Worm (Caenorhabditis elegans) whole organism, young adult: ENCODE measurements around the gene C14F11.4.

Experiments used
- B0019.2 ChIP-seq: fragments of 200-800 bp; sonication (Bioruptor generic); conservative IDR thresholded peaks from 2 replicates; pipeline ENCODE4 v1.3.6; 2022; ENCODE audit warnings: missing genetic modification reagents, missing genetic modification characterization, missing compliant biosample characterization
- C17E4.6 ChIP-seq: fragments of 200-800 bp; sonication (Bioruptor generic); IDR thresholded peaks from 2 replicates; pipeline ENCODE4 v1.3.6; 2022; ENCODE audit warnings: missing genetic modification reagents, missing genetic modification characterization, missing compliant biosample characterization
- F22D6.2 ChIP-seq: sonication (generic microtip); optimal IDR thresholded peaks from 2 replicates; lab custom pipeline; 2016; ENCODE audit warnings: mild to moderate bottlenecking, missing genetic modification characterization, missing compliant biosample characterization
- F33H1.4 ChIP-seq: fragments of 200-800 bp; sonication (Bioruptor generic); IDR thresholded peaks from 2 replicates; pipeline ENCODE4 v1.3.6; 2022; ENCODE audit warnings: missing genetic modification reagents, missing genetic modification characterization, missing compliant biosample characterization
- F37B4.10 ChIP-seq: fragments of 200-800 bp; sonication (Bioruptor generic); IDR thresholded peaks from 2 replicates; pipeline ENCODE4 v1.3.6; 2022; ENCODE audit warnings: missing genetic modification characterization, missing compliant biosample characterization
- F49E8.2 ChIP-seq: sonication (generic microtip); optimal IDR thresholded peaks from 3 replicates; lab custom pipeline; 2017; ENCODE audit warnings: missing genetic modification characterization, mild to moderate bottlenecking, missing compliant biosample characterization, antibody characterized with exemption, moderate library complexity; ENCODE audit not compliant: insufficient read depth
- F55B11.4 ChIP-seq: sonication (generic microtip); optimal IDR thresholded peaks from 2 replicates; lab custom pipeline; 2016; ENCODE audit warnings: missing compliant biosample characterization, missing genetic modification characterization, borderline replicate concordance; ENCODE audit not compliant: insufficient read depth
- F57A8.1 ChIP-seq: fragments of 200-800 bp; sonication (Bioruptor generic); optimal IDR thresholded peaks from 2 replicates; lab custom pipeline; 2018; ENCODE audit warnings: mild to moderate bottlenecking, missing genetic modification characterization, moderate library complexity, missing compliant biosample characterization
- K12H6.12 ChIP-seq: fragments of 200-800 bp; sonication (Bioruptor generic); optimal IDR thresholded peaks from 2 replicates; lab custom pipeline; 2018; ENCODE audit warnings: mild to moderate bottlenecking, missing genetic modification characterization, missing compliant biosample characterization
- Y79H2A.3 ChIP-seq: fragments of 200-800 bp; sonication (Bioruptor generic); conservative IDR thresholded peaks from 2 replicates; pipeline ENCODE4 v1.3.6; 2022; ENCODE audit warnings: missing genetic modification reagents, missing genetic modification characterization, missing compliant biosample characterization
- ZK185.1 ChIP-seq: sonication (generic microtip); optimal IDR thresholded peaks from 2 replicates; lab custom pipeline; 2016; ENCODE audit warnings: mild to moderate bottlenecking, missing genetic modification characterization, missing compliant biosample characterization; ENCODE audit not compliant: poor library complexity, severe bottlenecking
- akir-1 ChIP-seq: fragments of 200-800 bp; sonication (Bioruptor generic); optimal IDR thresholded peaks from 2 replicates; lab custom pipeline; 2018; ENCODE audit warnings: mild to moderate bottlenecking, missing genetic modification characterization, moderate library complexity, missing compliant biosample characterization
- athp-1 ChIP-seq: sonication (generic microtip); optimal IDR thresholded peaks from 2 replicates; lab custom pipeline; 2017; ENCODE audit warnings: mild to moderate bottlenecking, missing genetic modification characterization, missing compliant biosample characterization
- attf-3 ChIP-seq: fragments of 200-800 bp; sonication (Bioruptor generic); conservative IDR thresholded peaks from 2 replicates; pipeline ENCODE4 v1.3.6; 2022; ENCODE audit warnings: missing genetic modification reagents, missing genetic modification characterization, missing compliant biosample characterization
- attf-5 ChIP-seq: fragments of 200-800 bp; sonication (Bioruptor generic); optimal IDR thresholded peaks from 2 replicates; lab custom pipeline; 2018; ENCODE audit warnings: mild to moderate bottlenecking, missing genetic modification characterization, missing compliant biosample characterization
- bed-2 ChIP-seq: fragments of 200-800 bp; sonication (Bioruptor generic); IDR thresholded peaks from 2 replicates; pipeline ENCODE4 v1.3.6; 2022; ENCODE audit warnings: missing genetic modification reagents, missing genetic modification characterization, missing compliant biosample characterization
- ceh-27 ChIP-seq: fragments of 200-800 bp; sonication (Bioruptor generic); optimal IDR thresholded peaks from 2 replicates; lab custom pipeline; 2018; ENCODE audit warnings: mild to moderate bottlenecking, missing genetic modification characterization, moderate library complexity, missing compliant biosample characterization
- ceh-40 ChIP-seq: fragments of 200-800 bp; sonication (Bioruptor generic); IDR thresholded peaks from 2 replicates; pipeline ENCODE4 v1.3.6; 2022; ENCODE audit warnings: missing genetic modification characterization, missing compliant biosample characterization
- ceh-58 ChIP-seq: fragments of 200-800 bp; sonication (Bioruptor generic); IDR thresholded peaks from 2 replicates; pipeline ENCODE4 v1.3.6; 2022; ENCODE audit warnings: missing genetic modification characterization, missing compliant biosample characterization
- ceh-79 ChIP-seq: sonication (generic microtip); optimal IDR thresholded peaks from 2 replicates; lab custom pipeline; 2017; ENCODE audit warnings: mild to moderate bottlenecking, missing genetic modification characterization, missing compliant biosample characterization
- efl-1 ChIP-seq: fragments of 150-350 bp; optimal IDR thresholded peaks from 2 replicates; lab custom pipeline; 2014; ENCODE audit warnings: missing biosample characterization, missing genetic modification reagents, missing genetic modification characterization
- egl-18 ChIP-seq: fragments of 200-800 bp; sonication (Bioruptor generic); IDR thresholded peaks from 2 replicates; pipeline ENCODE4 v1.3.6; 2022; ENCODE audit warnings: missing genetic modification reagents, missing genetic modification characterization, missing compliant biosample characterization
- ets-4 ChIP-seq: fragments of 200-800 bp; sonication (Bioruptor generic); optimal IDR thresholded peaks from 2 replicates; lab custom pipeline; 2018; ENCODE audit warnings: mild to moderate bottlenecking, missing genetic modification characterization, missing compliant biosample characterization
- him-1 ChIP-seq: sonication (generic microtip); optimal IDR thresholded peaks from 2 replicates; lab custom pipeline; 2016; ENCODE audit warnings: missing genotype, missing genetic modification reagents, missing genetic modification characterization, missing compliant biosample characterization
- hlh-12 ChIP-seq: sonication (generic microtip); optimal IDR thresholded peaks from 2 replicates; lab custom pipeline; 2016; ENCODE audit warnings: missing genetic modification characterization, missing compliant biosample characterization
- hmg-20 ChIP-seq: fragments of 200-800 bp; sonication (Bioruptor generic); IDR thresholded peaks from 2 replicates; pipeline ENCODE4 v1.3.6; 2022; ENCODE audit warnings: missing genetic modification reagents, missing genetic modification characterization, missing compliant biosample characterization
- hrde-1 ChIP-seq: sonication (generic microtip); optimal IDR thresholded peaks from 2 replicates; lab custom pipeline; 2016; ENCODE audit warnings: missing genetic modification characterization, mild to moderate bottlenecking, missing compliant biosample characterization, moderate library complexity, missing genotype, missing genetic modification reagents, borderline replicate concordance
- let-607 ChIP-seq, 2 experiments: fragments of 200-800 bp in 1 of 2; sonication (Bioruptor generic) in 1 of 2; sonication (generic microtip) in 1 of 2; optimal IDR thresholded peaks; 2 replicates each; lab custom pipeline; 2016 to 2018; ENCODE audit warnings: mild to moderate bottlenecking in 2 of 2, missing compliant biosample characterization in 2 of 2, missing genetic modification characterization in 2 of 2, moderate library complexity in 2 of 2, missing genotype in 1 of 2
- lin-35 ChIP-seq, 3 experiments: fragments of 150-350 bp in 2 of 3; sonication (generic microtip) in 1 of 3; optimal IDR thresholded peaks; 2 replicates each; lab custom pipeline; 2014 to 2018; ENCODE audit warnings: missing biosample characterization in 3 of 3, missing genetic modification characterization in 3 of 3, missing genetic modification reagents in 3 of 3
- lin-54 ChIP-seq: fragments of 200-800 bp; sonication (Bioruptor generic); optimal IDR thresholded peaks from 2 replicates; lab custom pipeline; 2018; ENCODE audit warnings: mild to moderate bottlenecking, missing genetic modification characterization, missing compliant biosample characterization
- lsl-1 ChIP-seq: fragments of 200-800 bp; sonication (Bioruptor generic); optimal IDR thresholded peaks from 2 replicates; lab custom pipeline; 2018; ENCODE audit warnings: mild to moderate bottlenecking, missing genetic modification characterization, moderate library complexity, missing compliant biosample characterization
- madf-10 ChIP-seq: sonication (generic microtip); optimal IDR thresholded peaks from 2 replicates; lab custom pipeline; 2016; ENCODE audit warnings: mild to moderate bottlenecking, missing genetic modification characterization, missing compliant biosample characterization
- madf-8 ChIP-seq: fragments of 200-800 bp; sonication (Bioruptor generic); conservative IDR thresholded peaks from 2 replicates; pipeline ENCODE4 v1.3.6; 2022; ENCODE audit warnings: missing genetic modification reagents, missing genetic modification characterization, missing compliant biosample characterization
- mcd-1 ChIP-seq: fragments of 200-800 bp; sonication (Bioruptor generic); IDR thresholded peaks from 2 replicates; pipeline ENCODE4 v1.3.6; 2022; ENCODE audit warnings: missing genetic modification reagents, missing genetic modification characterization, missing compliant biosample characterization
- mxl-1 ChIP-seq: sonication (generic microtip); optimal IDR thresholded peaks from 2 replicates; lab custom pipeline; 2016; ENCODE audit warnings: missing genetic modification characterization, missing compliant biosample characterization
- nfya-2 ChIP-seq: fragments of 200-800 bp; sonication (Bioruptor generic); IDR thresholded peaks from 2 replicates; pipeline ENCODE4 v1.3.6; 2022; ENCODE audit warnings: missing genetic modification reagents, missing genetic modification characterization, missing compliant biosample characterization
- nhr-179 ChIP-seq: sonication (generic microtip); optimal IDR thresholded peaks from 2 replicates; lab custom pipeline; 2016; ENCODE audit warnings: mild to moderate bottlenecking, missing genetic modification characterization, missing compliant biosample characterization
- nhr-90 ChIP-seq: sonication (generic microtip); optimal IDR thresholded peaks from 2 replicates; lab custom pipeline; 2016; ENCODE audit warnings: missing genotype, mild to moderate bottlenecking, missing genetic modification characterization, missing compliant biosample characterization
- pbrm-1 ChIP-seq: fragments of 200-800 bp; sonication (Bioruptor generic); IDR thresholded peaks from 2 replicates; pipeline ENCODE4 v1.3.6; 2022; ENCODE audit warnings: missing genetic modification reagents, missing genetic modification characterization, missing compliant biosample characterization
- rcor-1 ChIP-seq: fragments of 200-800 bp; sonication (Bioruptor generic); IDR thresholded peaks from 2 replicates; pipeline ENCODE4 v1.3.6; 2022; ENCODE audit warnings: missing genetic modification reagents, missing genetic modification characterization, missing compliant biosample characterization
- rec-8 ChIP-seq, 2 experiments: sonication (generic microtip); optimal IDR thresholded peaks; 2 replicates each; lab custom pipeline; 2016; ENCODE audit warnings: mild to moderate bottlenecking in 2 of 2, missing genetic modification characterization in 2 of 2, missing genetic modification reagents in 2 of 2, missing genotype in 2 of 2, missing biosample characterization in 1 of 2, missing compliant biosample characterization in 1 of 2, moderate library complexity in 1 of 2
- rpc-1 ChIP-seq, 2 experiments: fragments of 150-350 bp in 1 of 2; sonication (generic microtip) in 1 of 2; optimal IDR thresholded peaks; 2 replicates each; lab custom pipeline; 2014 to 2018; ENCODE audit warnings: missing biosample characterization in 1 of 2, missing genetic modification characterization in 1 of 2, missing genetic modification reagents in 1 of 2, missing genotype in 1 of 2
- sptf-2 ChIP-seq: fragments of 200-800 bp; sonication (Bioruptor generic); optimal IDR thresholded peaks from 2 replicates; lab custom pipeline; 2018; ENCODE audit warnings: mild to moderate bottlenecking, missing genetic modification characterization, missing compliant biosample characterization
- tbp1 ChIP-seq: fragments of 200-800 bp; sonication (Bioruptor generic); optimal IDR thresholded peaks from 2 replicates; lab custom pipeline; 2018; ENCODE audit warnings: mild to moderate bottlenecking, missing genetic modification characterization, missing compliant biosample characterization
- ztf-18 ChIP-seq: sonication (generic microtip); optimal IDR thresholded peaks from 2 replicates; lab custom pipeline; 2016; ENCODE audit warnings: missing genotype, mild to moderate bottlenecking, missing genetic modification characterization, missing compliant biosample characterization
- ztf-26 ChIP-seq: sonication (generic microtip); optimal IDR thresholded peaks from 2 replicates; lab custom pipeline; 2017; ENCODE audit warnings: missing genetic modification characterization, missing compliant biosample characterization
- ztf-28 ChIP-seq: fragments of 200-800 bp; sonication (Bioruptor generic); IDR thresholded peaks from 2 replicates; pipeline ENCODE4 v1.3.6; 2022; ENCODE audit warnings: missing genetic modification reagents, missing genetic modification characterization, missing compliant biosample characterization
- ztf-3 ChIP-seq: fragments of 200-800 bp; sonication (Bioruptor generic); optimal IDR thresholded peaks from 2 replicates; lab custom pipeline; 2018; ENCODE audit warnings: mild to moderate bottlenecking, missing genetic modification characterization, missing compliant biosample characterization

The C14F11.4 gene

ce11 chrX:6255561-6255960 is 22.7 kb upstream of the C14F11.4 start (continued):
- TF ChIP-seq tbp1 (GFP tag; lab: Kevin White, UChicago) (peak; percentile 61), akir-1 (GFP tag; lab: Kevin White, UChicago) (no peak), lin-54 (GFP tag; lab: Kevin White, UChicago) (peak; percentile 38), hlh-12 (no peak), bed-2 (no peak), F37B4.10 (GFP tag; lab: Robert Waterston, UW) (0 out of 2 replicates have a peak, but pooled peaks have one; percentile 75), K12H6.12 (peak; percentile 76), ceh-27 (GFP tag; lab: Kevin White, UChicago) (peak; percentile 5), F55B11.4 (tag; lab: Kevin White, UChicago) (no peak), ZK185.1 (tag; lab: Kevin White, UChicago) (no peak), B0019.2 (GFP tag; lab: Robert Waterston, UW) (no peak), F33H1.4 (GFP tag; lab: Robert Waterston, UW) (no peak), lin-35 (GFP tag; optimal IDR thresholded peaks at IDR 0.05; lab: Kevin White, UChicago) (peak in 1 of 3 experiments; percentile 2), ztf-28 (GFP tag; lab: Robert Waterston, UW) (no peak), nhr-90 (tag; lab: Kevin White, UChicago) (peak; percentile 78), ets-4 (GFP tag; lab: Kevin White, UChicago) (peak; percentile 46), sptf-2 (no peak), nhr-179 (tag; lab: Kevin White, UChicago) (no peak), him-1 (tag; lab: Kevin White, UChicago) (no peak), rpc-1 (optimal IDR thresholded peaks at IDR 0.05; lab: Kevin White, UChicago) (no peak), rpc-1 (tag; optimal IDR thresholded peaks at IDR 0.05; lab: Kevin White, UChicago) (no peak), hrde-1 (no peak), Y79H2A.3 (no peak), ztf-26 (tag; lab: Kevin White, UChicago) (peak; percentile 78), F57A8.1 (GFP tag; lab: Kevin White, UChicago) (no peak), ztf-3 (GFP tag; lab: Kevin White, UChicago) (peak; percentile 19), hmg-20 (GFP tag; lab: Robert Waterston, UW) (no peak), ceh-58 (GFP tag; lab: Robert Waterston, UW) (no peak), let-607 (tag; optimal IDR thresholded peaks at IDR 0.05; lab: Kevin White, UChicago) (peak; percentile 50 to 70), pbrm-1 (GFP tag; lab: Robert Waterston, UW) (peak; percentile 70; the same call in 1 of the 2 replicates), ceh-40 (GFP tag; lab: Robert Waterston, UW) (no peak), attf-3 (no peak), mcd-1 (GFP tag; lab: Robert Waterston, UW) (peak; percentile 47; the same call in 1 of the 2 replicates), attf-5 (GFP tag; lab: Kevin White, UChicago) (peak; percentile 34), madf-10 (tag; lab: Kevin White, UChicago) (no peak), F22D6.2 (tag; lab: Kevin White, UChicago) (peak; percentile 76), madf-8 (no peak), lsl-1 (GFP tag; lab: Kevin White, UChicago) (no peak), ceh-79 (tag; lab: Kevin White, UChicago) (no peak), rec-8 (tag; optimal IDR thresholded peaks at IDR 0.05; lab: Kevin White, UChicago) (no peak), ztf-18 (no peak), F49E8.2 (no peak), C17E4.6 (GFP tag; lab: Robert Waterston, UW) (no peak), mxl-1 (tag; lab: Kevin White, UChicago) (no peak), rcor-1 (GFP tag; lab: Robert Waterston, UW) (no peak), nfya-2 (GFP tag; lab: Robert Waterston, UW) (no peak), efl-1 (GFP tag; lab: Kevin White, UChicago) (no peak), egl-18 (GFP tag; lab: Robert Waterston, UW) (no peak), athp-1 (tag; lab: Kevin White, UChicago) (peak; percentile 24)
